Worm (Caenorhabditis elegans): ENCODE data around the gene txdc-9.

DNA sequence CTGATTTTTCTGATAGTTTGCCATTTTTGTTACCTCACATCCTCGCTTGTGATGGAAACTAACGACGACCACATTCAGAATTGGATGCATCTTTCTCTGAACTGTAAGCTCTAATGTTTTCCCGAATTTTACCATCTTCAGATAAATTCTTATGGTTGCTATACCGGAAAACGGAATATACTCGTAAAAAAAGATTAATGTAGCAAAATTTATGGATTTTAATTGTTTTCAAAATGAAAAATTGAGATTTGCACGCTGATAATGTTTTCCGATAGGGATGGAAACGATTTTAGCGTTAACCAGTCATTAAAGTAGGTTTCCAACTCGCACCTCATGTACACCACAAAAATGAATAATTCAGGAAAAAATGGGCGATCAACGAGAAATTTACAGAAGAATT, 18.6 kb downstream of the txdc-9 start, which contains the start of gene T26A5.6:
- TF ChIP-seq snpc-4 (GFP tag; optimal IDR thresholded peaks at IDR 0.05) (no peak), snpc-4 (tag; optimal IDR thresholded peaks at IDR 0.05) (no peak), attf-3 (GFP tag; conservative IDR thresholded peaks at IDR 0.05) (no peak), ets-4 (GFP tag; optimal IDR thresholded peaks at IDR 0.05) (no peak), ama-1 (optimal IDR thresholded peaks at IDR 0.05) (no peak), ama-1 (GFP tag; optimal IDR thresholded peaks at IDR 0.05) (no peak), rec-8 (tag; optimal IDR thresholded peaks at IDR 0.05) (no peak), tbp1 (GFP tag; optimal IDR thresholded peaks at IDR 0.05) (no peak), attf-5 (GFP tag; optimal IDR thresholded peaks at IDR 0.05) (no peak), F55B11.4 (tag; optimal IDR thresholded peaks at IDR 0.05; ENCODE audit: borderline replicate concordance, insufficient read depth) (no peak), snpc-3.4 (tag; optimal IDR thresholded peaks at IDR 0.05) (no peak), F22D6.2 (tag; optimal IDR thresholded peaks at IDR 0.05) (no peak), let-526 (GFP tag; IDR thresholded peaks at IDR 0.05) (no peak)
